Fruit fly (Drosophila melanogaster) whole organism: ENCODE data around the gene CG15625.

Source experiments
- CG8478 ChIP-seq: fragments of >200 bp; optimal IDR thresholded peaks from 2 replicates; lab custom pipeline; 2018; ENCODE audit warnings: inconsistent platforms
- Dll ChIP-seq: fragments of >200 bp; optimal IDR thresholded peaks from 2 replicates; lab custom pipeline; 2017
- EcR ChIP-seq, 2 experiments: fragments of >200 bp; optimal IDR thresholded peaks; 2 replicates each; lab custom pipeline; 2017; ENCODE audit warnings: missing biosample characterization in 2 of 2, missing genetic modification characterization in 2 of 2, missing genetic modification reagents in 2 of 2
- pan ChIP-seq: fragments of >200 bp; optimal IDR thresholded peaks from 2 replicates; lab custom pipeline; 2017
- psq ChIP-seq: fragments of >200 bp; optimal IDR thresholded peaks from 2 replicates; lab custom pipeline; 2017
- usp ChIP-seq: fragments of >200 bp; optimal IDR thresholded peaks from 2 replicates; lab custom pipeline; 2017; ENCODE audit warnings: missing biosample characterization, missing genetic modification characterization, mixed read lengths

The CG15625 gene

DNA sequence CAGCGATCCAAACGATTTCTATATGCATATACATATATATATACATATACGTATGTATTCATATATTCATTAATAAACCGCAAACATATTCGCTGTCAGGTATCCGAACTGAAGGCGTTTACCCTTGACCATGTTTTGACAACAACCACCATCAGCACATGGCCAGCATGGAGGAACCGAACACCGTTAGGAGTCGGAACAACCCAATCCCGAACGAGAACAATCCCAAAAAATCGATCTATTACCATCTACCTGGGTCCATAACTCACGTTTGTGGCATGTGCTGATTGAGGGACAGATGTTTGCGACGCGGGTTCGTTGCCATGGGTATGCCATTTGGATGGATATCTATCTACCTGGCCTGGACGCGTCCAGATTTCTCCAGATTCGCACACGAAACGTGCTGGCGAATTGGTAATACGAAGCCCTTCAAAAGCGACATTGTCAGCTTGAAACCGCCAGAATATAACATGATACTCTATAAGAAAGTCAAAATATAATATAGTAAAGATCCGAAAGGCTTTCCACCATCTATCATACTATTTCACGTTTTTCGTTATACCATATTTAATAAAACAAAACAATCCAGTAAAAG is at the start of gene CG15625:
TSS of gene CG15625 (plus strand) at position 545 of the 595 bp plus-strand sequence.
- TF ChIP-seq Dll (lab: Kevin White, UChicago) (no peak), CG8478 (no peak), psq (no peak), pan (lab: Kevin White, UChicago) (no peak), EcR (GFP tag; optimal IDR thresholded peaks at IDR 0.05; lab: Kevin White, UChicago) (no peak), usp (GFP tag; lab: Kevin White, UChicago) (no peak)

DNA sequence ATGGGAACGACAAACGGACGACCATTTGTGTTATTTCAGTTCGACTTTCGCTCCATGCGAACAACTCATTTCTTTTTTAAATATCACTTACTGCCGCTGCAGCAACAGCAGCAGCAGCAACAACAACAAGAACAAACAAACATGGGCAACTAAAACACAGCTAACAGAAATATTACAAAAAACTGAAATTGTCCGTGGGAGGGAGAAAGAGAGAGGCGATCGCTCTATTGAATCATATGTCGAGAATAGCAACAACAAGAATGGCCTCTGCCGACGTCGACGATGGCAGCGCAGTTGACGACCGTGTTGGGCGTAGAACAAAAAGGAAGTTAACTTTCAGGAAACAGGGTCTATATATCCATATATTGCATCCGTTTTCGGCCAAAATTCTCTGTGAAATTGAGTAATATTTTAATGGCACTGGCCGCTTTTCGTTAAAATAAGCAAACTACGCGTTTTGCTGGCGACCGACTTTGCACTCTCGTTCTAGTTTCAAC is 43.1 kb upstream of the CG15625 start:
- TF ChIP-seq EcR (GFP tag; optimal IDR thresholded peaks at IDR 0.05; lab: Kevin White, UChicago) (no peak), usp (GFP tag; lab: Kevin White, UChicago) (no peak), Dll (lab: Kevin White, UChicago) (no peak), psq (no peak), pan (lab: Kevin White, UChicago) (no peak), CG8478 (no peak)

DNA sequence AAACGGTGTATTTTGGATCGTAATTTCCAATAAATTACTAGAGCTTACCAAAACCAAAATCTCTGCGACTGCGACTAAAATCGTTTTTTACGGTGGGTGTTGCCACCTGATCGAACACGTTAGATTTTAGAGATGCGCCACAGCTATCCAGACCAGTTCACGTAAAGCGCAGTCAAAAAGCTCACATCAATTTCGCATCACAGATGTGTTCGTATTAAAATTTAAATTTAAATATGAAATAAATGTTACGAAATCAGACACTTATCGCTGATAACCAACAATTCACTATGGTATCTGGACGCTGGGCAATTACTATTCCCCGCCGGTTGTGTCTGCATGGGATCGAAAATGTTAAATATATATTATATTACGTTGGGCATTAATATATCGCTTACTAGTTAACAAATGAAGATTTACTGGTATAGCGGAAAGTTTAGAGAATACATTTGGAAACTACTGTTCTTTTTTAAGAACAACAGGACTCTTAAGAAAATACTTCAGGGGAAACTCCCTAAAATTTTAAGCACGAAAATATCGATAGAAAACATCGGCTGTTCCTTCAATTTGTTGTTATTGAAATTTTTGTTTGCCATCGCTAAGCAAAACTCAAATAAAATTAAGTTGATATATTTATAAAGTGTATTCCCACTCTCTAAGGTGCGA is 42.5 kb upstream of the CG15625 start, which contains the start of the genes mxt and CG11927:
TSS of gene mxt (minus strand) at position 105 of the 663 bp plus-strand sequence.
TSS of gene CG11927 (plus strand) at position 576 of the 663 bp plus-strand sequence.
- no peak for TF ChIP-seq pan (lab: Kevin White, UChicago)
- no peak for TF ChIP-seq psq
- no peak for TF ChIP-seq Dll (lab: Kevin White, UChicago)
- TF ChIP-seq CG8478, result no peak
- TF ChIP-seq usp (GFP tag; lab: Kevin White, UChicago), result no peak
- no peak for TF ChIP-seq EcR (GFP tag; optimal IDR thresholded peaks at IDR 0.05; lab: Kevin White, UChicago)

DNA sequence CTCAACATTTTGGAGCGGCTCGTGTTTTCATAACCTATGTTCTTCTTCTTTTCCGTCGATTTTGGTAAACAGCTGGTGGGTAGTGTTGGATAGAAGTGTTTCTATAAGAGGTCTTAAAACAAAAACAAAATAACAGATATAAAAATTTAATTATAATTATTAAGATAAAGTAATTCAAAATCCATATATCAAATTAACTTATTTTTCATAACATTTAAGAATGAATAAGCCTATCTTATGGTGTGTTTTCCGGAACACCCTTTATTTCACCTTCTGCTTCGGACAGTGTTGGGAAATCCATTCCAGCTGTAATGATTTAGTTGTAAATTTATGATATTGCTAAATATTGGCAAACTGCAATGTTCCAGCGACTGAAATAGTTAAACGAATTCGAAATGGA is 39.4 kb upstream of the CG15625 start, which contains the start of the genes mRpS2 and Mon1:
TSS of gene mRpS2 (minus strand) at position 64 of the 400 bp plus-strand sequence.
TSS of gene Mon1 (plus strand) at position 286 of the 400 bp plus-strand sequence.
- no peak for TF ChIP-seq Dll (lab: Kevin White, UChicago)
- no peak for TF ChIP-seq psq
- no peak for TF ChIP-seq pan (lab: Kevin White, UChicago)
- no peak for TF ChIP-seq usp (GFP tag; lab: Kevin White, UChicago)
- TF ChIP-seq EcR (GFP tag; optimal IDR thresholded peaks at IDR 0.05; lab: Kevin White, UChicago), result no peak
- no peak for TF ChIP-seq CG8478

DNA sequence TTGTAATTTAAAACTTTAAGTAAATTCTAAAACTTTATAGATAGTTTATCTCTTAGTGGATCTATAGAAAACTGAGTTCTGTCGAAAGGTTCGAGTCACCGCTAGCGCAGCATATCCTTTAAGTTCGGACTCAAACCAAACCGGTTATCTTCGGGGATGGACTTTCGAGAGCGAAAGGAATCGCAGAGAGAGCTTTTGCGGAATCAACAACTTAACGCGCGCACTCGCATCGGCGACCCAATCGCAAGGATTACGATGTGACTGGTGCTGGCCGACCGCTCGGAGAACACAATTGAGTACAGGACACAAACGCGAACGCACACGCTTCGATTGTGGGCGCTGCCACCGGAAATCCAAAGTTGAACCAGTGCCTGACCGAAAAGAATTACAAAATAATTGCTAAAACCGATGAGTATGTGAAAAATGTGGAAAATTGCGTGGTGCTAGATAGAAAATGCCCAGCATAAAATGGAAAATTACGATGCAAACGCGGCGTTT is 37.1 kb upstream of the CG15625 start, which contains the start of gene smog:
TSS of gene smog (plus strand) at position 260 of the 498 bp plus-strand sequence.
- TF ChIP-seq usp (GFP tag; lab: Kevin White, UChicago), result no peak
- TF ChIP-seq pan (lab: Kevin White, UChicago), result no peak
- TF ChIP-seq Dll (lab: Kevin White, UChicago), result no peak
- no peak for TF ChIP-seq EcR (GFP tag; optimal IDR thresholded peaks at IDR 0.05; lab: Kevin White, UChicago)
- no peak for TF ChIP-seq psq
- no peak for TF ChIP-seq CG8478

DNA sequence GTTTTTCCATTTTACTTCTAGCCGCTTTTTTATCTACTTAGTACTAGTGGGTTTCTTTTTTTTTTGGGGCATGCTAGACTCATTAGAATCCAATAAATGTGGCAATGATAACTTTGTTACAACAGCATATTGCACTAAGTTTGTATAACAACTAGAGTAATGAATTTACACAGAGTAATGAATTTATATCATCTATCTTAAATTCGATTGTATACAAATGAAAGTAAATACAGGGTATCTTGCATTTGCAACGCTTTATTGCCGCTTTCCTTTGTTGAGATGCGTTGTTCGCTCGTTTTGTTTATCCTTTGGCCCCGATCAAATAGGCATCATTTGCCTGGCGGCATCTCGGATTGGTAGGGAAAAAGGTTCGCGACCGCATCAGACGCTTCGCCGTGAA is 35.0 kb upstream of the CG15625 start:
- no peak for TF ChIP-seq CG8478
- no peak for TF ChIP-seq psq
- TF ChIP-seq EcR (GFP tag; optimal IDR thresholded peaks at IDR 0.05; lab: Kevin White, UChicago), result no peak

DNA sequence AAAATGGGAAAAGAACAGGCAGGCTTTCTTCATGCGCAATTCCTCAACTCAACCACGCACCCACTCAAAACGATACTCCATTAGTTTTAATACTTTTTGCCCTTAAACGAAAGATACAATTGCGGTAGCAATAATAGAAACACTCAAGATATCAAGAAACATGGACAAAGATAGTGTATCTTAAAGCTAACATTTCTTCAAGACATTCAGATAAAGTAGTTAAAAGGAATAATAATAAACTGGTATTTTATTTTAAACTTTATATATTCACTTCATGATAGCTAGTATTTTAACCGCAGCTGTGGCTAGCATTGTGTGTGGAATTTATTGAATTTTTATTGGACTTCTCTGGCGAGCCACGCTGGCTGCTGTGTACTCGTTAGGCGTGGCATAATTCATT is 33.7 kb upstream of the CG15625 start:
- TF ChIP-seq pan (lab: Kevin White, UChicago), result no peak
- no peak for TF ChIP-seq CG8478
- no peak for TF ChIP-seq psq
- TF ChIP-seq Dll (lab: Kevin White, UChicago), result no peak
- TF ChIP-seq EcR (GFP tag; optimal IDR thresholded peaks at IDR 0.05; lab: Kevin White, UChicago), result no peak
- TF ChIP-seq usp (GFP tag; lab: Kevin White, UChicago), result no peak

DNA sequence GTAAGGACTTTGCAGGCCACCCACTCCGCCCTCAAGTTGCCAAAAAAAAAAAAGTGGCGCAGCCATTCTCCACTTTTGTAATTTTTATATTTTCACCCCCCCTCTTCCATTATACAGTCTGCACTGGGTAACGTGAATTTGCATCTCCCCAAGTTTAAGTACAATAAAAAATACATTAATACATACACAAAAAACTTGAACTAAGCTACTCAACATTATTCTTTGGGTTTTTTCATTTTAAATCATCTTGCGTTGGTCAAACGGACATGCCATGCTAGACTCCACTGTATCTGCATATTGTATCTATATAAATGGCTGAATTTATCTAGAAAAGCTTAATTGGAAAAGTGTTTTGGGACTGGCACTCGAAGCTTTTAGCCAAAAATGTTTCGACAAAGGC is 28.3 kb upstream of the CG15625 start:
- TF ChIP-seq CG8478, result no peak
- TF ChIP-seq psq, result no peak
- no peak for TF ChIP-seq Dll (lab: Kevin White, UChicago)
- TF ChIP-seq EcR (GFP tag; optimal IDR thresholded peaks at IDR 0.05; lab: Kevin White, UChicago), result no peak
- no peak for TF ChIP-seq usp (GFP tag; lab: Kevin White, UChicago)
- TF ChIP-seq pan (lab: Kevin White, UChicago), result no peak

DNA sequence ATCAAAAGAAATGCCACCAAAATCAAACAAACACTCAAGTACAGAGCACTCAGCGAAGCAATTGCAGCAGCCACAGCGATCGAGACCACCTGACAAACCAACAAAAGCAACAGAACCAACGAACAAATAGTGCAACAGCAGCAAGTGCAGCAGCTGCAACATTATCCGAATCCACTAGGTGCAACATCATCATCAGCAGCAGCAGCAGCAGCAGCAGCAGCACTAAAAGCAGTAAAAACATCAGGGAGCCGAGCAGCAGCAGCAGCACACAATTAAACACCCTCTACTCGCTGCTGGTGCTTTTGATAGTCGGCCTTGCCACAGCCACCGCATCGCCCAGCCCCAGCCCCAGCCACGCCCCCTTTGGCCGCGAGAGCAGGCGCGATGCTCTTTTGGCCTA is 24.4 kb upstream of the CG15625 start:
- TF ChIP-seq usp (GFP tag; lab: Kevin White, UChicago) (no peak), pan (lab: Kevin White, UChicago) (no peak), psq (no peak), Dll (lab: Kevin White, UChicago) (no peak), EcR (GFP tag; optimal IDR thresholded peaks at IDR 0.05; lab: Kevin White, UChicago) (no peak), CG8478 (no peak)

DNA sequence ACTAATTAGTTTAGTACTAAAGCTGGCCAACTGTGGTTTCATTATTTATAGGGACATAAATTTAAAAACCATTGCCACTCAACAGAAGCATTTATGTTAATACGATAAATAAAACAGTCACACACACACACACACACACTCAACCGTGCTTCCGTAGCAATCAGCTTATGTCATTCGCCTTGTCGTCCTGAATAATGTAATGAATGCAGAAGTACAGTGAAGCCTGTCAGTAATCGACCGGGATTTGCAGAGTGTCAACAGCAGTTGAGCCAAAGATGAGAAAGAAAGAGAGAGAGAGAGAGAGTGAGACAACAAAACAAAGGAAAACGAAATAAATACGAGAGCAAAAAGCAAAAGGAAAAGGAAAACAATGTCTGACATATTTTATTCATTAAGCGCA is 21.4 kb upstream of the CG15625 start:
- TF ChIP-seq Dll (lab: Kevin White, UChicago) (no peak), EcR (GFP tag; optimal IDR thresholded peaks at IDR 0.05; lab: Kevin White, UChicago) (no peak), pan (lab: Kevin White, UChicago) (no peak), usp (GFP tag; lab: Kevin White, UChicago) (no peak), CG8478 (no peak), psq (no peak)

DNA sequence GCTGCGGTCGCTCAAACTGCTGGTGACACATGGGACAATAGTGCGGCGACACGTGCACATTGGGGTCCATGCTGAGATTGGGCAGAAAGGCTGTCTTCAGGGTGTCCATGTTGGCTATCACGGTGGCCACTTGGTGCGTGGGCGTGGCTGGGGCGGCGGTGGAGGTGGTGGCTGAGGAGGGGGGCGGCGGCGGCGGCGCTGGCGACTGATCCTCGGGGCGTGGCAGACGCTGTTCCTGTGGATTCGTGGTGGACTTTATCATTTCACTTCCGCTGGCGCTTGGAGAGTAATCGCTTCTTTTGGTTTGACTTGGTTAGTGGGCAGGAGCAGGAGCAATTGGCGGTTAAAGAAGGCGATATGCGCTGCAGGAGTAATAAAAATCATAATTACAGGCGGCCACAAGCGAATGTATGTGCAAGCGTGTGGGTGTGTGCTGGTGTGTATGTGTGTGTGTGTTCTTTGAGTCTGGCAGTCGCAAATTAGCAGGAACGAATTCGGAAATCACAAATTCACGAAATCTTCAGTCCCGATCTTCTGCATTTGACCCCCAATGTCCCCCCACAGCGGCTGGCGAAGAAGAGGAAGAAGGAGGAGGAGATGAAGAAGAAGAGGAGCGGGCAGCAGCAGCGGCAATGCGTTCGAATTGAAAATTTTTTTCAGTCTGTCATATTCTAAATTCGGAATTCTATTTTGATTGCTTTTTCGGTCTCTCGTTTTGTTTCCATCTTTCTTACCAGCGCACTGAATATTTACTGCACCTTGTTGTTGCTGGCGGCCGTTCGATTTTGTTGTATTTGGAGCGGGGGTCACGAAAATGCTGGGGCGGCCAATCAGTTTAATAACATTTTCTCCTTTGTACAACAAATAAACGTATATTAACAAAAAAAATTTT is 7.4 kb upstream of the CG15625 start:
- TF ChIP-seq EcR (GFP tag; optimal IDR thresholded peaks at IDR 0.05; lab: Kevin White, UChicago), result no peak
- no peak for TF ChIP-seq psq
- no peak for TF ChIP-seq CG8478
- no peak for TF ChIP-seq pan (lab: Kevin White, UChicago)
- TF ChIP-seq Dll (lab: Kevin White, UChicago), result no peak
- TF ChIP-seq usp (GFP tag; lab: Kevin White, UChicago), result no peak
